Fruit fly (Drosophila melanogaster) whole organism, adult: ENCODE measurements around the gene PolD1.

ENCODE experiments used
- CG11617 ChIP-seq: fragments of 200-800 bp; sonication (Bioruptor generic); optimal IDR thresholded peaks from 2 replicates; lab custom pipeline; 2017; ENCODE audit warnings: mild to moderate bottlenecking, missing biosample characterization, missing genetic modification reagents, missing genetic modification characterization
- CG12768 ChIP-seq: fragments of 200-800 bp; sonication (Bioruptor generic); optimal IDR thresholded peaks from 2 replicates; lab custom pipeline; 2017; ENCODE audit warnings: missing biosample characterization, missing genetic modification characterization, mild to moderate bottlenecking, moderate library complexity, missing genetic modification reagents
- CG14711 ChIP-seq: fragments of 200-800 bp; sonication (Bioruptor generic); optimal IDR thresholded peaks from 2 replicates; lab custom pipeline; 2018; ENCODE audit warnings: missing biosample characterization, mild to moderate bottlenecking, missing genetic modification characterization, moderate library complexity
- CG1620 ChIP-seq: fragments of 200-800 bp; sonication (Bioruptor generic); optimal IDR thresholded peaks from 2 replicates; lab custom pipeline; 2016; ENCODE audit warnings: missing biosample characterization, missing genetic modification characterization
- CG5204 ChIP-seq: fragments of 200-800 bp; sonication (Bioruptor generic); optimal IDR thresholded peaks from 2 replicates; lab custom pipeline; 2016; ENCODE audit warnings: missing biosample characterization, missing genetic modification characterization
- CG7101 ChIP-seq: fragments of 200-800 bp; sonication (Bioruptor generic); optimal IDR thresholded peaks from 2 replicates; lab custom pipeline; 2018; ENCODE audit warnings: missing biosample characterization, mild to moderate bottlenecking, missing genetic modification characterization, moderate library complexity
- Clk ChIP-seq: fragments of 200-800 bp; sonication (Bioruptor generic); optimal IDR thresholded peaks from 2 replicates; lab custom pipeline; 2017; ENCODE audit warnings: missing biosample characterization, missing genetic modification characterization
- Mnt ChIP-seq: fragments of 200-800 bp; sonication (Bioruptor generic); optimal IDR thresholded peaks from 2 replicates; lab custom pipeline; 2016; ENCODE audit warnings: missing biosample characterization, mild to moderate bottlenecking, missing genetic modification characterization
- cnc ChIP-seq, 2 experiments: fragments of >200 bp; optimal IDR thresholded peaks; 2 replicates each; lab custom pipeline; 2017
- pad ChIP-seq: fragments of 200-800 bp; sonication (Bioruptor generic); optimal IDR thresholded peaks from 3 replicates; lab custom pipeline; 2017; ENCODE audit warnings: missing biosample characterization, missing genetic modification characterization, mild to moderate bottlenecking, moderate library complexity, missing genetic modification reagents
- toe ChIP-seq: fragments of 200-800 bp; sonication (Bioruptor generic); optimal IDR thresholded peaks from 2 replicates; lab custom pipeline; 2016; ENCODE audit warnings: missing biosample characterization, missing genetic modification characterization

dm6 chr3L:15987635-15988034, at the start of gene PolD1:
- TF ChIP-seq toe (GFP tag; lab: Kevin White, UChicago) (no peak), pad (GFP tag; lab: Kevin White, UChicago) (no peak), cnc (optimal IDR thresholded peaks at IDR 0.05; lab: Kevin White, UChicago) (no peak), Clk (GFP tag; lab: Kevin White, UChicago) (no peak), CG12768 (GFP tag; lab: Kevin White, UChicago) (no peak), CG7101 (tag; lab: Kevin White, UChicago) (no peak), CG1620 (no peak), CG11617 (no peak), CG5204 (GFP tag; lab: Kevin White, UChicago) (no peak), Mnt (GFP tag; lab: Kevin White, UChicago) (no peak), CG14711 (tag; lab: Kevin White, UChicago) (no peak)
